Fruit fly (Drosophila melanogaster): ENCODE measurements around the gene atms.
A peak's percentile ranks its signal among the peaks of the same experiment; 100 is the strongest.

Gene atms

dm6 chr3R:4775371-4775770 lies 25.5 kb downstream of the atms start (continued):
- TF ChIP-seq CG4854 (GFP tag; optimal IDR thresholded peaks at IDR 0.05) (peak; percentile 0), CG12071 (GFP tag; optimal IDR thresholded peaks at IDR 0.05) (no peak), Dip2 (GFP tag; IDR thresholded peaks at IDR 0.05) (no peak), CG13123 (GFP tag; optimal IDR thresholded peaks at IDR 0.05) (peak; percentile 13), CG15479 (GFP tag; optimal IDR thresholded peaks at IDR 0.05) (no peak), CG9215 (GFP tag; IDR thresholded peaks at IDR 0.05) (no peak), slou (GFP tag; optimal IDR thresholded peaks at IDR 0.05) (no peak), ATbp (GFP tag; optimal IDR thresholded peaks at IDR 0.05) (no peak), CG15073 (GFP tag; optimal IDR thresholded peaks at IDR 0.05) (no peak), Hr78 (GFP tag; optimal IDR thresholded peaks at IDR 0.05) (no peak), unc-4 (GFP tag; IDR thresholded peaks at IDR 0.05; ENCODE audit: partially characterized antibody) (no peak), az2 (GFP tag; optimal IDR thresholded peaks at IDR 0.05) (peak; percentile 19), vvl (GFP tag; IDR thresholded peaks at IDR 0.05) (no peak; the same call in 1 of the 2 replicates), sug (tag; optimal IDR thresholded peaks at IDR 0.05) (peak; percentile 21), CG42726 (GFP tag; IDR thresholded peaks at IDR 0.05; ENCODE audit: partially characterized antibody) (no peak), grn (GFP tag; optimal IDR thresholded peaks at IDR 0.05) (no peak), ssp (GFP tag; IDR thresholded peaks at IDR 0.05) (peak; percentile 96), CG7372 (GFP tag; IDR thresholded peaks at IDR 0.05) (no peak), CG14710 (tag; optimal IDR thresholded peaks at IDR 0.05) (peak; percentile 49), zen (tag; optimal IDR thresholded peaks at IDR 0.05) (peak; percentile 34), shn (GFP tag; optimal IDR thresholded peaks at IDR 0.05) (no peak), mirr (GFP tag; optimal IDR thresholded peaks at IDR 0.05) (no peak), ftz-f1 (GFP tag; optimal IDR thresholded peaks at IDR 0.05) (no peak), CG34224 (GFP tag; IDR thresholded peaks at IDR 0.05; ENCODE audit: partially characterized antibody) (no peak), ERR (GFP tag; optimal IDR thresholded peaks at IDR 0.05) (peak; percentile 7), Oli (tag; optimal IDR thresholded peaks at IDR 0.05) (no peak), Eip74EF (GFP tag; optimal IDR thresholded peaks at IDR 0.05) (no peak), CrebB (tag; optimal IDR thresholded peaks at IDR 0.05) (no peak), C15 (GFP tag; IDR thresholded peaks at IDR 0.05) (no peak), tin (GFP tag; optimal IDR thresholded peaks at IDR 0.05) (peak; percentile 27), CG11093 (GFP tag; IDR thresholded peaks at IDR 0.05) (no peak), BtbVII (GFP tag; optimal IDR thresholded peaks at IDR 0.05) (no peak), pnt (GFP tag; optimal IDR thresholded peaks at IDR 0.05) (peak; percentile 1), onecut (GFP tag; IDR thresholded peaks at IDR 0.05) (peak; percentile 23; the same call in 1 of the 2 replicates), scrt (GFP tag; optimal IDR thresholded peaks at IDR 0.05) (no peak), nau (GFP tag; optimal IDR thresholded peaks at IDR 0.05) (no peak), dmrt99B (tag; optimal IDR thresholded peaks at IDR 0.05) (no peak), tx (GFP tag; optimal IDR thresholded peaks at IDR 0.05) (no peak), Lhr (GFP tag; optimal IDR thresholded peaks at IDR 0.05) (peak; percentile 67), Kr (GFP tag; optimal IDR thresholded peaks at IDR 0.05) (no peak), h (optimal IDR thresholded peaks at IDR 0.05) (no peak), wek (GFP tag; optimal IDR thresholded peaks at IDR 0.05) (no peak), ase (GFP tag; IDR thresholded peaks at IDR 0.05) (0 out of 3 replicates have a peak, but pooled peaks have one; percentile 15), tup (GFP tag; optimal IDR thresholded peaks at IDR 0.05) (no peak), pb (GFP tag; optimal IDR thresholded peaks at IDR 0.05) (no peak), Adf1 (GFP tag; IDR thresholded peaks at IDR 0.05) (no peak), run (tag; optimal IDR thresholded peaks at IDR 0.05) (no peak), pfk (GFP tag; optimal IDR thresholded peaks at IDR 0.05) (no peak), rib (GFP tag; IDR thresholded peaks at IDR 0.05) (no peak), CG4328 (GFP tag; optimal IDR thresholded peaks at IDR 0.05) (no peak), prd (optimal IDR thresholded peaks at IDR 0.05) (no peak), prd (GFP tag; IDR thresholded peaks at IDR 0.05) (peak; percentile 51; the same call in 2 of the 3 replicates)
